Fruit fly (Drosophila melanogaster): ENCODE results near the gene CG32856.
A peak's percentile ranks its signal among the peaks of the same experiment; 100 is the strongest.

The CG32856 gene

dm6 chr3R:16011698-16012332 is 46.7 kb upstream of the CG32856 start (continued):
- TF ChIP-seq ken (GFP tag; IDR thresholded peaks at IDR 0.05) (no peak), CG7372 (GFP tag; IDR thresholded peaks at IDR 0.05) (no peak), NC2α (GFP tag; optimal IDR thresholded peaks at IDR 0.05) (no peak), sd (tag; optimal IDR thresholded peaks at IDR 0.05) (peak; percentile 22), CG43689 (GFP tag; IDR thresholded peaks at IDR 0.05) (no peak), vfl (GFP tag; optimal IDR thresholded peaks at IDR 0.05) (no peak), chinmo (GFP tag; IDR thresholded peaks at IDR 0.05; ENCODE audit: partially characterized antibody) (0 out of 4 replicates have a peak, but pooled peaks have one; percentile 38)

- TF ChIP-seq Mad (GFP tag; optimal IDR thresholded peaks at IDR 0.05) (no peak), Gsc (GFP tag; IDR thresholded peaks at IDR 0.05) (no peak), sd (tag; optimal IDR thresholded peaks at IDR 0.05) (peak; percentile 65), sug (tag; optimal IDR thresholded peaks at IDR 0.05) (peak; percentile 50), chinmo (GFP tag; IDR thresholded peaks at IDR 0.05; ENCODE audit: partially characterized antibody) (no peak), CG34376 (GFP tag; optimal IDR thresholded peaks at IDR 0.05) (peak; percentile 45), CG1024 (GFP tag; IDR thresholded peaks at IDR 0.05) (no peak), BEAF-32 (GFP tag; optimal IDR thresholded peaks at IDR 0.05) (no peak), eyg (GFP tag; optimal IDR thresholded peaks at IDR 0.05) (no peak), YL-1 (GFP tag; optimal IDR thresholded peaks at IDR 0.05) (no peak), Nf-YC (tag; optimal IDR thresholded peaks at IDR 0.05) (peak; percentile 89), CG1647 (GFP tag; optimal IDR thresholded peaks at IDR 0.05) (no peak), exex (tag; optimal IDR thresholded peaks at IDR 0.05) (peak; percentile 68), mirr (GFP tag; optimal IDR thresholded peaks at IDR 0.05) (peak; percentile 40), ttk (GFP tag; IDR thresholded peaks at IDR 0.05) (peak; percentile 23; the same call in 1 of the 2 replicates), Ets65A (GFP tag) (peak; percentile 78), Pdp1 (GFP tag; optimal IDR thresholded peaks at IDR 0.05) (peak in 1 of 2 experiments; percentile 2), cwo (GFP tag; optimal IDR thresholded peaks at IDR 0.05) (peak; percentile 46), Nf-YB (GFP tag; optimal IDR thresholded peaks at IDR 0.05) (peak; percentile 95), grn (GFP tag; optimal IDR thresholded peaks at IDR 0.05) (peak; percentile 78), CG11456 (GFP tag; IDR thresholded peaks at IDR 0.05) (0 out of 3 replicates have a peak, but pooled peaks have one; percentile 54), HLH3B (GFP tag; IDR thresholded peaks at IDR 0.05) (no peak), seq (GFP tag; IDR thresholded peaks at IDR 0.05) (peak; percentile 25; the same call in 1 of the 2 replicates), CG5180 (GFP tag; optimal IDR thresholded peaks at IDR 0.05) (no peak), bsh (GFP tag; optimal IDR thresholded peaks at IDR 0.05) (no peak), CoRest (tag; optimal IDR thresholded peaks at IDR 0.05) (no peak), org-1 (GFP tag; optimal IDR thresholded peaks at IDR 0.05) (no peak), CG7556 (GFP tag; optimal IDR thresholded peaks at IDR 0.05) (no peak), Dll (GFP tag; IDR thresholded peaks at IDR 0.05; ENCODE audit: partially characterized antibody) (no peak), scrt (GFP tag; optimal IDR thresholded peaks at IDR 0.05) (no peak), sqz (GFP tag; optimal IDR thresholded peaks at IDR 0.05) (no peak), slbo (GFP tag; IDR thresholded peaks at IDR 0.05) (no peak), CG2199 (GFP tag; IDR thresholded peaks at IDR 0.05) (0 out of 3 replicates have a peak, but pooled peaks have one; percentile 53), CG10274 (GFP tag; optimal IDR thresholded peaks at IDR 0.05) (no peak), CG15269 (tag; optimal IDR thresholded peaks at IDR 0.05) (no peak), phol (tag; optimal IDR thresholded peaks at IDR 0.05) (peak; percentile 67), CG7987 (GFP tag; optimal IDR thresholded peaks at IDR 0.05) (no peak), Side (GFP tag; optimal IDR thresholded peaks at IDR 0.05) (no peak), PHDP (tag; optimal IDR thresholded peaks at IDR 0.05) (no peak), CG14965 (GFP tag; optimal IDR thresholded peaks at IDR 0.05; ENCODE audit: borderline replicate concordance) (no peak), sob (GFP tag; IDR thresholded peaks at IDR 0.05) (no peak), CG13123 (GFP tag; optimal IDR thresholded peaks at IDR 0.05) (no peak)
These were observed 44.9 kb upstream of the CG32856 start for dm6 chr3R:16010009-16010505.

All from whole organism, embryonic.